Worm (Caenorhabditis elegans) whole organism, L1 larva: ENCODE data around the gene ZK829.7.
A peak's percentile ranks its signal among the peaks of the same experiment; 100 is the strongest.

ENCODE experiments used
- C04F5.9 ChIP-seq: sonication (generic microtip); optimal IDR thresholded peaks from 2 replicates; lab custom pipeline; 2016; ENCODE audit warnings: missing genetic modification characterization, missing compliant biosample characterization
- C16A3.4 ChIP-seq: fragments of 150-350 bp; optimal IDR thresholded peaks from 2 replicates; lab custom pipeline; 2014; ENCODE audit warnings: missing biosample characterization, missing genetic modification characterization
- C34B4.2 ChIP-seq: sonication (generic microtip); optimal IDR thresholded peaks from 2 replicates; lab custom pipeline; 2017; ENCODE audit warnings: mild to moderate bottlenecking, missing genetic modification characterization, missing compliant biosample characterization
- F16B12.6 ChIP-seq: fragments of 150-350 bp; optimal IDR thresholded peaks from 2 replicates; lab custom pipeline; 2014; ENCODE audit warnings: missing biosample characterization, missing genetic modification characterization
- Y116A8C.19 ChIP-seq: sonication (generic microtip); optimal IDR thresholded peaks from 2 replicates; lab custom pipeline; 2016; ENCODE audit warnings: missing compliant biosample characterization, missing genetic modification characterization, borderline replicate concordance
- aha-1 ChIP-seq: fragments of 150-350 bp; optimal IDR thresholded peaks from 2 replicates; lab custom pipeline; 2014; ENCODE audit warnings: missing biosample characterization, missing genetic modification characterization
- alr-1 ChIP-seq: fragments of 200-800 bp; sonication (Bioruptor generic); optimal IDR thresholded peaks from 2 replicates; lab custom pipeline; 2018; ENCODE audit warnings: borderline replicate concordance, mild to moderate bottlenecking, missing genetic modification characterization, missing compliant biosample characterization
- aly-2 ChIP-seq: fragments of 150-350 bp; optimal IDR thresholded peaks from 2 replicates; lab custom pipeline; 2014; ENCODE audit warnings: missing biosample characterization, missing genetic modification characterization
- ama-1 ChIP-seq: fragments of 150-350 bp; optimal IDR thresholded peaks from 2 replicates; lab custom pipeline; 2014
- blmp-1 ChIP-seq: fragments of 150-350 bp; optimal IDR thresholded peaks from 2 replicates; lab custom pipeline; 2014; ENCODE audit warnings: missing biosample characterization, missing genetic modification characterization
- ceh-82 ChIP-seq, 3 experiments: fragments of 150-350 bp in 1 of 3; sonication (generic microtip) in 2 of 3; optimal IDR thresholded peaks; 2 replicates each; lab custom pipeline; 2014 to 2017; ENCODE audit warnings: missing biosample characterization in 3 of 3, missing genetic modification characterization in 3 of 3
- ceh-88 ChIP-seq: fragments of 200-800 bp; sonication (Bioruptor generic); IDR thresholded peaks from 2 replicates; pipeline ENCODE4 v1.3.6; 2022; ENCODE audit warnings: missing genetic modification characterization, missing compliant biosample characterization
- ceh-90 ChIP-seq: sonication (generic microtip); optimal IDR thresholded peaks from 2 replicates; lab custom pipeline; 2016; ENCODE audit warnings: missing genetic modification characterization, missing compliant biosample characterization
- dpl-1 ChIP-seq, 3 experiments: fragments of 150-350 bp in 2 of 3; sonication (generic microtip) in 1 of 3; optimal IDR thresholded peaks; 2 replicates each; lab custom pipeline; 2014 to 2017; ENCODE audit warnings: missing biosample characterization in 3 of 3, missing genetic modification characterization in 3 of 3, missing genetic modification reagents in 3 of 3
- dsc-1 ChIP-seq: sonication (generic microtip); optimal IDR thresholded peaks from 2 replicates; lab custom pipeline; 2016; ENCODE audit warnings: mild to moderate bottlenecking, missing genetic modification characterization, missing compliant biosample characterization
- efl-1 ChIP-seq, 4 experiments: fragments of 150-350 bp; optimal IDR thresholded peaks in 3 of 4; peaks in 1 of 4; 1 replicate in 1 of 4; 2 replicates in 3 of 4; lab custom pipeline; 2014; ENCODE audit warnings: missing biosample characterization in 2 of 4, missing genetic modification characterization in 2 of 4, missing genetic modification reagents in 2 of 4
- efl-3 ChIP-seq: fragments of 200-800 bp; sonication (Bioruptor generic); optimal IDR thresholded peaks from 2 replicates; lab custom pipeline; 2018; ENCODE audit warnings: mild to moderate bottlenecking, missing genetic modification characterization, missing compliant biosample characterization
- egl-27 ChIP-seq, 2 experiments: fragments of 150-350 bp in 1 of 2; sonication (generic microtip); optimal IDR thresholded peaks; 3 replicates each; lab custom pipeline; 2017 to 2018; ENCODE audit warnings: missing biosample characterization in 2 of 2, missing genetic modification characterization in 2 of 2, missing genetic modification reagents in 2 of 2
- elt-3 ChIP-seq, 6 experiments: fragments of 150-350 bp in 1 of 6; sonication (generic microtip); optimal IDR thresholded peaks; 2 replicates each; lab custom pipeline; 2017 to 2018; ENCODE audit warnings: missing biosample characterization in 6 of 6, missing genetic modification characterization in 6 of 6, inconsistent platforms in 1 of 6
- ets-5 ChIP-seq: fragments of 200-800 bp; sonication (Bioruptor generic); IDR thresholded peaks from 2 replicates; pipeline ENCODE4 v1.3.6; 2022; ENCODE audit warnings: missing genetic modification characterization, missing compliant biosample characterization
- fkh-4 ChIP-seq: sonication (generic microtip); optimal IDR thresholded peaks from 2 replicates; lab custom pipeline; 2016; ENCODE audit warnings: missing compliant biosample characterization, missing genetic modification characterization, borderline replicate concordance
- fkh-8 ChIP-seq: sonication (generic microtip); optimal IDR thresholded peaks from 2 replicates; lab custom pipeline; 2016; ENCODE audit warnings: mild to moderate bottlenecking, missing genetic modification characterization, missing compliant biosample characterization
- hlh-17 ChIP-seq: fragments of 200-800 bp; sonication (Bioruptor generic); optimal IDR thresholded peaks from 2 replicates; lab custom pipeline; 2018; ENCODE audit warnings: missing genetic modification characterization, mild to moderate bottlenecking, missing compliant biosample characterization, moderate library complexity, borderline replicate concordance
- hlh-4 ChIP-seq: sonication (generic microtip); optimal IDR thresholded peaks from 2 replicates; lab custom pipeline; 2016; ENCODE audit warnings: mild to moderate bottlenecking, missing genetic modification characterization, missing compliant biosample characterization
- jun-1 ChIP-seq: fragments of 150-350 bp; optimal IDR thresholded peaks from 2 replicates; lab custom pipeline; 2014; ENCODE audit warnings: missing biosample characterization, missing genetic modification reagents, missing genetic modification characterization
- lin-15B ChIP-seq: fragments of 150-350 bp; sonication (generic microtip); optimal IDR thresholded peaks from 3 replicates; lab custom pipeline; 2014; ENCODE audit warnings: missing biosample characterization, missing genetic modification characterization
- lin-35 ChIP-seq, 2 experiments: fragments of 150-350 bp; optimal IDR thresholded peaks; 2 replicates each; lab custom pipeline; 2014; ENCODE audit warnings: missing biosample characterization in 2 of 2, missing genetic modification characterization in 2 of 2, missing genetic modification reagents in 2 of 2
- lin-39 ChIP-seq: fragments of 150-350 bp; optimal IDR thresholded peaks from 2 replicates; lab custom pipeline; 2014; ENCODE audit warnings: missing biosample characterization, missing genetic modification reagents, missing genetic modification characterization
- mab-9 ChIP-seq: fragments of 200-800 bp; sonication (Bioruptor generic); IDR thresholded peaks from 2 replicates; pipeline ENCODE4 v1.3.6; 2022; ENCODE audit warnings: missing genetic modification reagents, missing genetic modification characterization, missing compliant biosample characterization
- mef-2 ChIP-seq: fragments of 150-350 bp; optimal IDR thresholded peaks from 2 replicates; lab custom pipeline; 2014; ENCODE audit warnings: missing biosample characterization, missing genetic modification characterization
- mep-1 ChIP-seq: fragments of 150-350 bp; optimal IDR thresholded peaks from 2 replicates; lab custom pipeline; 2014; ENCODE audit warnings: missing biosample characterization, missing genetic modification characterization
- nhr-11 ChIP-seq: fragments of 150-350 bp; optimal IDR thresholded peaks from 2 replicates; lab custom pipeline; 2014; ENCODE audit warnings: missing biosample characterization, missing genetic modification characterization
- nhr-47 ChIP-seq: sonication (generic microtip); optimal IDR thresholded peaks from 2 replicates; lab custom pipeline; 2016; ENCODE audit warnings: mild to moderate bottlenecking, missing genetic modification characterization, moderate library complexity, missing compliant biosample characterization
- nhr-71 ChIP-seq: sonication (generic microtip); optimal IDR thresholded peaks from 2 replicates; lab custom pipeline; 2016; ENCODE audit warnings: mild to moderate bottlenecking, missing genetic modification characterization, moderate library complexity, missing compliant biosample characterization
- nhr-77 ChIP-seq: fragments of 150-350 bp; optimal IDR thresholded peaks from 2 replicates; lab custom pipeline; 2014; ENCODE audit warnings: missing biosample characterization, missing genetic modification characterization
- nhr-90 ChIP-seq: sonication (generic microtip); optimal IDR thresholded peaks from 2 replicates; lab custom pipeline; 2016; ENCODE audit warnings: mild to moderate bottlenecking, missing genetic modification characterization, missing compliant biosample characterization; ENCODE audit not compliant: poor library complexity
- pag-3 ChIP-seq: sonication (generic microtip); optimal IDR thresholded peaks from 2 replicates; lab custom pipeline; 2017; ENCODE audit warnings: missing genetic modification characterization, mild to moderate bottlenecking, missing compliant biosample characterization, antibody characterized with exemption, borderline replicate concordance; ENCODE audit not compliant: insufficient read depth
- pax-3 ChIP-seq: fragments of 200-800 bp; sonication (Bioruptor generic); optimal IDR thresholded peaks from 2 replicates; lab custom pipeline; 2018; ENCODE audit warnings: mild to moderate bottlenecking, missing genetic modification characterization, moderate library complexity, missing compliant biosample characterization
- rnt-1 ChIP-seq: sonication (generic microtip); optimal IDR thresholded peaks from 2 replicates; lab custom pipeline; 2016; ENCODE audit warnings: mild to moderate bottlenecking, missing genetic modification characterization, moderate library complexity, missing compliant biosample characterization
- skn-1 ChIP-seq: fragments of 150-350 bp; optimal IDR thresholded peaks from 2 replicates; lab custom pipeline; 2014; ENCODE audit warnings: missing biosample characterization, missing genetic modification characterization
- swsn-7 ChIP-seq: sonication (generic microtip); optimal IDR thresholded peaks from 2 replicates; lab custom pipeline; 2016; ENCODE audit warnings: missing genetic modification characterization, missing compliant biosample characterization
- unc-86 ChIP-seq: sonication (generic microtip); optimal IDR thresholded peaks from 2 replicates; lab custom pipeline; 2016; ENCODE audit warnings: missing genetic modification characterization, missing compliant biosample characterization
- unc-98 ChIP-seq: fragments of 200-800 bp; sonication (Bioruptor generic); IDR thresholded peaks from 2 replicates; pipeline ENCODE4 v1.3.6; 2022; ENCODE audit warnings: missing genetic modification characterization, missing compliant biosample characterization
- zag-1 ChIP-seq: fragments of 150-350 bp; optimal IDR thresholded peaks from 2 replicates; lab custom pipeline; 2014; ENCODE audit warnings: missing biosample characterization, missing genetic modification characterization
- ztf-11 ChIP-seq, 2 experiments: sonication (generic microtip); optimal IDR thresholded peaks; 2 replicates each; lab custom pipeline; 2016 to 2017; ENCODE audit warnings: missing genetic modification characterization in 2 of 2, missing biosample characterization in 1 of 2, missing compliant biosample characterization in 1 of 2
- ztf-4 ChIP-seq: fragments of 150-350 bp; optimal IDR thresholded peaks from 2 replicates; lab custom pipeline; 2014; ENCODE audit warnings: missing biosample characterization, missing genetic modification characterization

ZK829.7 gene

ce11 chrIV:11970171-11970570, 8.8 kb upstream of the ZK829.7 start, which contains the start of gene ZK829.9:
Gene ZK829.9 (plus strand): TSS chrIV:11970534.
- TF ChIP-seq jun-1 (tag; lab: Kevin White, UChicago) (no peak), swsn-7 (tag; lab: Kevin White, UChicago) (no peak), pax-3 (no peak), rnt-1 (tag; lab: Kevin White, UChicago) (no peak)

ce11 chrIV:11965327-11965726, 4.0 kb upstream of the ZK829.7 start, which contains the start of gene srj-1:
Gene srj-1 (minus strand): TSS chrIV:11965427.
- peak; percentile 1 for TF ChIP-seq nhr-11 (tag; lab: Kevin White, UChicago)
- TF ChIP-seq swsn-7 (tag; lab: Kevin White, UChicago): no peak
- peak; percentile 21 for TF ChIP-seq fkh-8 (tag; lab: Kevin White, UChicago)
- no peak for TF ChIP-seq lin-39 (tag; lab: Kevin White, UChicago)

- TF ChIP-seq efl-1 (optimal IDR thresholded peaks at IDR 0.05; lab: Kevin White, UChicago): no peak
- peak in 1 of 2 experiments; percentile 28 for TF ChIP-seq efl-1 (GFP tag; optimal IDR thresholded peaks at IDR 0.05 in 1 of 2; lab: Kevin White, UChicago)
- no peak for TF ChIP-seq C16A3.4 (tag; lab: Kevin White, UChicago)
- peak; percentile 3 for TF ChIP-seq nhr-90 (tag; lab: Kevin White, UChicago)
- no peak for TF ChIP-seq nhr-77 (tag; lab: Kevin White, UChicago)
- TF ChIP-seq C04F5.9 (tag; lab: Kevin White, UChicago): no peak
These were observed 1.8 kb downstream of the ZK829.7 start, which contains the start of gene tgt-1 for ce11 chrIV:11959573-11959972. Gene tgt-1 (minus strand): TSS chrIV:11959804.

ce11 chrIV:11957074-11957473, 4.3 kb downstream of the ZK829.7 start:
- TF ChIP-seq dsc-1: peak; percentile 4
- no peak for TF ChIP-seq lin-15B (tag; lab: Kevin White, UChicago)
- TF ChIP-seq hlh-4 (tag; lab: Kevin White, UChicago): no peak
- TF ChIP-seq pax-3: no peak
- no peak for TF ChIP-seq mef-2
- peak in 1 of 2 experiments; percentile 5 for TF ChIP-seq lin-35 (GFP tag; optimal IDR thresholded peaks at IDR 0.05; lab: Kevin White, UChicago)
- peak; percentile 81 for TF ChIP-seq rnt-1 (tag; lab: Kevin White, UChicago)
- TF ChIP-seq zag-1: no peak
- TF ChIP-seq unc-86: no peak
- TF ChIP-seq ceh-82 (tag; optimal IDR thresholded peaks at IDR 0.05; lab: Kevin White, UChicago): no peak
- no peak for TF ChIP-seq pag-3 (tag; lab: Kevin White, UChicago)
- TF ChIP-seq mep-1 (tag; lab: Kevin White, UChicago): peak; percentile 10
- TF ChIP-seq F16B12.6 (tag; lab: Kevin White, UChicago): no peak
- TF ChIP-seq Y116A8C.19 (tag; lab: Kevin White, UChicago): no peak
- TF ChIP-seq skn-1 (tag; lab: Kevin White, UChicago): no peak
- no peak for TF ChIP-seq dpl-1 (GFP tag; optimal IDR thresholded peaks at IDR 0.05; lab: Kevin White, UChicago)
- no peak for TF ChIP-seq hlh-17 (GFP tag; lab: Kevin White, UChicago)
- TF ChIP-seq unc-98 (GFP tag; lab: Robert Waterston, UW): no peak
- no peak for TF ChIP-seq C34B4.2 (tag; lab: Kevin White, UChicago)
- TF ChIP-seq efl-3 (GFP tag; lab: Kevin White, UChicago): no peak
- TF ChIP-seq nhr-71 (tag; lab: Kevin White, UChicago): peak; percentile 47
- no peak for TF ChIP-seq aha-1
- TF ChIP-seq ama-1 (lab: Kevin White, UChicago): no peak
- no peak for TF ChIP-seq fkh-4 (tag; lab: Kevin White, UChicago)
- TF ChIP-seq ceh-90 (tag; lab: Kevin White, UChicago): no peak
- TF ChIP-seq alr-1 (tag; lab: Kevin White, UChicago): no peak
- TF ChIP-seq nhr-47 (tag; lab: Kevin White, UChicago): no peak
- TF ChIP-seq ceh-88 (GFP tag; lab: Robert Waterston, UW): no peak
- TF ChIP-seq egl-27 (tag; optimal IDR thresholded peaks at IDR 0.05; lab: Kevin White, UChicago): no peak
- no peak for TF ChIP-seq elt-3 (tag; optimal IDR thresholded peaks at IDR 0.05; lab: Kevin White, UChicago)
- TF ChIP-seq blmp-1 (tag; lab: Kevin White, UChicago): peak; percentile 26
- no peak for TF ChIP-seq ets-5 (GFP tag; lab: Robert Waterston, UW)
- no peak for TF ChIP-seq ztf-11 (tag; optimal IDR thresholded peaks at IDR 0.05; lab: Kevin White, UChicago)
- TF ChIP-seq aly-2 (tag; lab: Kevin White, UChicago): no peak
- no peak for TF ChIP-seq mab-9 (GFP tag; lab: Robert Waterston, UW)
- TF ChIP-seq C16A3.4 (tag; lab: Kevin White, UChicago): no peak
- no peak for TF ChIP-seq ztf-4 (tag; lab: Kevin White, UChicago)
